Worm (Caenorhabditis elegans) whole organism, L4 larva: ENCODE results near the gene C08E8.3.

Experiments
- ZK337.2 ChIP-seq: fragments of 200-800 bp; sonication (Bioruptor generic); IDR thresholded peaks from 2 replicates; pipeline ENCODE4 v1.3.6; 2022; ENCODE audit warnings: missing genetic modification reagents, missing genetic modification characterization, missing compliant biosample characterization
- daf-19 ChIP-seq: fragments of 200-800 bp; sonication (Bioruptor generic); conservative IDR thresholded peaks from 2 replicates; pipeline ENCODE4 v1.3.6; 2022; ENCODE audit warnings: missing genetic modification characterization, missing compliant biosample characterization
- mdl-1 ChIP-seq, 2 experiments: fragments of 150-350 bp in 1 of 2; sonication (generic microtip) in 1 of 2; optimal IDR thresholded peaks; 2 replicates each; lab custom pipeline; 2014 to 2017; ENCODE audit warnings: missing biosample characterization in 2 of 2, missing genetic modification characterization in 2 of 2

DNA sequence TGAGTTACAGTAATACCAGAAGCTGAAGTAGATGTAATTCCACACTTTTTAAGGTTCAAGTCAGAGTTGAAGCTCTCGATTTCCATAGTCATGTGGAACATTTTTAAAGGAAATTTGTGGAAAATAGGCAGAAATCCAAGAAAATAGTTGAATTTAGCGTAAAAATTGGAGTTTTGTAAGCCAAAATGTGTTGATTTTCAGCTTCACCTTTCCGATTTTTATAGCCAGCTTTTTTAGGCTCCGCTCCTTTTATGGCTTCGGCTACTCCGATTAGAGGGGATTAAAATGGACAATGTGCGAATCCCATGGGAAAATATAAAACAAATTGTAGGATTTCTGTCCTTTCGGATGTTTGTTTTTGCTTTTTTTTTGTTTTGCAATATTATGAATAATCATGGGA is 18.4 kb downstream of the C08E8.3 start, which contains the start of gene C08E8.6:
- TF ChIP-seq ZK337.2 (GFP tag; lab: Robert Waterston, UW): no peak
- TF ChIP-seq mdl-1 (tag; optimal IDR thresholded peaks at IDR 0.05; lab: Kevin White, UChicago): no peak
- no peak for TF ChIP-seq daf-19
